Fruit fly (Drosophila melanogaster) Kc167 (cell line): Measurements from ENCODE around the gene betaTub65B.

ENCODE experiments used
- h ChIP-seq: fragments of >200 bp; optimal IDR thresholded peaks from 3 replicates; lab custom pipeline; 2018; ENCODE audit warnings: missing external identifiers
- insv ChIP-seq: fragments of >200 bp; optimal IDR thresholded peaks from 3 replicates; lab custom pipeline; 2018; ENCODE audit warnings: missing external identifiers

dm6 chr3L:6550978-6551339 is 20.4 kb downstream of the betaTub65B start:
- no peak for TF ChIP-seq h (lab: Kevin White, UChicago)
- no peak for TF ChIP-seq insv (lab: Kevin White, UChicago)
